Fruit fly (Drosophila melanogaster): ENCODE measurements around the gene mRpL1.

- no peak for TF ChIP-seq Blimp-1 (GFP tag; optimal IDR thresholded peaks at IDR 0.05)
- TF ChIP-seq CG1621 (tag; optimal IDR thresholded peaks at IDR 0.05), result no peak
- no peak for TF ChIP-seq Sox15 (GFP tag; optimal IDR thresholded peaks at IDR 0.05)
- TF ChIP-seq Sox102F (GFP tag; optimal IDR thresholded peaks at IDR 0.05), result no peak
- TF ChIP-seq CG16779 (tag; optimal IDR thresholded peaks at IDR 0.05), result no peak
These were observed 47.8 kb downstream of the mRpL1 start for dm6 chr3R:8349106-8349448.
